Fruit fly (Drosophila melanogaster): ENCODE data around the gene SsRbeta.

Gene SsRbeta

DNA sequence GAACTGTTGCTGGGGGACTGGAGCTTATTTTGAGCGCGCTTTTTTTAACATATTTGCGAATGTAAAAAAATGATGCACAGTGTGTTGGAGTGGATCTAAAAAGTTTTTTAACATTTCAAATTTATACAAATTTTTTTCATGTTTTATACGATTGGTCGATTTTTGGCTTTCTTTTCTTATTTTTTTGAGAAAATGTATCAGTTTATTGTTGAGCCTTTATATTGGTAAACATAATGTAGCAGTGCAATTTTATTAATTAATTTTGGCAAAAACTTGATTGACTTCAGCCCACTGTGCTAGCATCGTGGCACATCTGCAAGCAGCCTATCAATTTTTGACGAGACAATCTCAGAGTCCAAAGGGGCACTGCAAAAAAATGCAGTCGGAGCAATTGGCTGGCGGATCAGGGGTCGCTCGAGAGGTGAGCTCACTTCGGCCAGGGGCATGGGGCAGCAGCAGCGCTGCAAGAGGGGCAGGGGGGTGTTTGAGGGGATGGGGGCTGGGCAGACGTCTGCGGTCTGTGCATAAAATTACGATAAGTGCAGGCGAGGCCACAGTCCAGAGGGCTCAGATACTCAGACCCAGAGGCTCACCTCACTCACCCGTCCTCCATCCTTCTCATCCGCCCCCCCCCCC lies 46.3 kb downstream of the SsRbeta start (continued):
- TF ChIP-seq Blimp-1 (GFP tag; optimal IDR thresholded peaks at IDR 0.05): peak; percentile 54
- TF ChIP-seq Eip93F (GFP tag; optimal IDR thresholded peaks at IDR 0.05): no peak
- TF ChIP-seq CG6808 (GFP tag; optimal IDR thresholded peaks at IDR 0.05): peak; percentile 82
- peak; percentile 80 for TF ChIP-seq cyc (GFP tag; optimal IDR thresholded peaks at IDR 0.05)
- TF ChIP-seq fd59A (GFP tag; optimal IDR thresholded peaks at IDR 0.05): peak; percentile 74
- TF ChIP-seq CG8632 (GFP tag; optimal IDR thresholded peaks at IDR 0.05): peak; percentile 87
- TF ChIP-seq Met (GFP tag; optimal IDR thresholded peaks at IDR 0.05): peak; percentile 90
- peak; percentile 76 to 84 for TF ChIP-seq ss (GFP tag; optimal IDR thresholded peaks at IDR 0.05)
- TF ChIP-seq net (GFP tag; optimal IDR thresholded peaks at IDR 0.05): peak; percentile 86
- peak; percentile 13 for TF ChIP-seq CG6854 (GFP tag; optimal IDR thresholded peaks at IDR 0.05)
- TF ChIP-seq spab (GFP tag; optimal IDR thresholded peaks at IDR 0.05): peak; percentile 69
- TF ChIP-seq CG11762 (GFP tag; optimal IDR thresholded peaks at IDR 0.05; ENCODE audit: insufficient read depth): peak; percentile 67
- peak; percentile 12 for TF ChIP-seq CG4318 (GFP tag; optimal IDR thresholded peaks at IDR 0.05)
- peak; percentile 52 for TF ChIP-seq fd85E (GFP tag; optimal IDR thresholded peaks at IDR 0.05)
- peak; percentile 77 for TF ChIP-seq dsx (GFP tag; optimal IDR thresholded peaks at IDR 0.05; ENCODE audit: poor library complexity, severe bottlenecking)
- peak; percentile 86 for TF ChIP-seq CG6792 (GFP tag; optimal IDR thresholded peaks at IDR 0.05)
- TF ChIP-seq CG1621 (tag; optimal IDR thresholded peaks at IDR 0.05): peak; percentile 60
- peak; percentile 98 for TF ChIP-seq Eip78C (GFP tag)
- peak; percentile 73 for TF ChIP-seq Ets21C (GFP tag; optimal IDR thresholded peaks at IDR 0.05)
- peak; percentile 57 for TF ChIP-seq Lpt (GFP tag; optimal IDR thresholded peaks at IDR 0.05)
- peak; percentile 70 for TF ChIP-seq CG9139 (GFP tag; optimal IDR thresholded peaks at IDR 0.05)
- peak; percentile 76 for TF ChIP-seq lz (GFP tag; optimal IDR thresholded peaks at IDR 0.05)
- peak; percentile 75 for TF ChIP-seq CG11902 (GFP tag; optimal IDR thresholded peaks at IDR 0.05)
- peak; percentile 6 for TF ChIP-seq CG6276 (GFP tag; optimal IDR thresholded peaks at IDR 0.05)
- TF ChIP-seq Hr38 (GFP tag; optimal IDR thresholded peaks at IDR 0.05): no peak
- TF ChIP-seq CG3919 (GFP tag; optimal IDR thresholded peaks at IDR 0.05): peak; percentile 84
- TF ChIP-seq OdsH (GFP tag; optimal IDR thresholded peaks at IDR 0.05): peak; percentile 80
- TF ChIP-seq Eip75B (GFP tag; optimal IDR thresholded peaks at IDR 0.05): peak; percentile 87
- peak; percentile 80 for TF ChIP-seq acj6 (GFP tag; optimal IDR thresholded peaks at IDR 0.05)
- peak; percentile 65; the same call in 2 of the 3 replicates for TF ChIP-seq CG8119 (GFP tag; IDR thresholded peaks at IDR 0.05)
- peak; percentile 85 for TF ChIP-seq Smox (GFP tag; optimal IDR thresholded peaks at IDR 0.05)
- TF ChIP-seq CG15336 (GFP tag; IDR thresholded peaks at IDR 0.05): peak; percentile 58
- peak; percentile 85 for TF ChIP-seq CG6163 (GFP tag; IDR thresholded peaks at IDR 0.05)
- TF ChIP-seq CG34406 (GFP tag; optimal IDR thresholded peaks at IDR 0.05): peak; percentile 85
- peak; percentile 84 for TF ChIP-seq CG10669 (GFP tag; optimal IDR thresholded peaks at IDR 0.05)
- TF ChIP-seq Gug (GFP tag; IDR thresholded peaks at IDR 0.05): peak; percentile 41

DNA sequence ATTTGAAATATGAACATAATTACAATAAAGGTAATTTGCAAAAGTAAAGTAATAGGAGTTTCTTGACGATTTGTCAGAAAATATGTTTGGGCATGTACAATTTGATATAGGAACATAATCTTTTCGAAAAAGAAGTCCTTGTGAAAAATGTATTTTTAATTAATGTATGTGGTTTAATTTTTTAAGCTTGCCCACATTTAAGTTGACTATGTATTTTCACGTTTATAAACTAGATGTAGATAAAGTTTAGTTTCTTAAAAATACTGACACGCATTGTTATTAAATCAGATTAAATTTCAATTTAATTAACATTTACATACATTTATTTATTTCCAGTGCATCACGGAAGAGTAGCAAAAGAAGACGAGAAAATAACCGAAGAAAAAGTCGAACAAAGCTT lies 47.1 kb downstream of the SsRbeta start:
- no peak for TF ChIP-seq CG11294 (GFP tag; IDR thresholded peaks at IDR 0.05)
- TF ChIP-seq ss (GFP tag; optimal IDR thresholded peaks at IDR 0.05): peak in 1 of 2 experiments; percentile 68
- peak; percentile 77 for TF ChIP-seq topi (GFP tag; optimal IDR thresholded peaks at IDR 0.05)
- peak; percentile 31 for TF ChIP-seq Ets21C (GFP tag; optimal IDR thresholded peaks at IDR 0.05)
- TF ChIP-seq Met (GFP tag; optimal IDR thresholded peaks at IDR 0.05): peak; percentile 78
- no peak for TF ChIP-seq CG6276 (GFP tag; optimal IDR thresholded peaks at IDR 0.05)
- TF ChIP-seq Blimp-1 (GFP tag; optimal IDR thresholded peaks at IDR 0.05): no peak
- TF ChIP-seq CG6792 (GFP tag; optimal IDR thresholded peaks at IDR 0.05): peak; percentile 58
- TF ChIP-seq dsx (GFP tag; optimal IDR thresholded peaks at IDR 0.05; ENCODE audit: poor library complexity, severe bottlenecking): peak; percentile 79
- TF ChIP-seq Ets96B (tag; optimal IDR thresholded peaks at IDR 0.05): peak; percentile 82
- TF ChIP-seq pdm3 (GFP tag; optimal IDR thresholded peaks at IDR 0.05): peak; percentile 66
- TF ChIP-seq salr (GFP tag; optimal IDR thresholded peaks at IDR 0.05): peak; percentile 33 to 58
- TF ChIP-seq fkh (GFP tag; optimal IDR thresholded peaks at IDR 0.05): no peak
- peak; percentile 36 for TF ChIP-seq vri (GFP tag; optimal IDR thresholded peaks at IDR 0.05)
- peak; percentile 26 for TF ChIP-seq CG32006 (GFP tag; optimal IDR thresholded peaks at IDR 0.05)
- peak; percentile 86 for TF ChIP-seq svp (GFP tag)
- TF ChIP-seq CG10669 (GFP tag; optimal IDR thresholded peaks at IDR 0.05): peak; percentile 71
- peak; percentile 58 for TF ChIP-seq CG3919 (GFP tag; optimal IDR thresholded peaks at IDR 0.05)
- TF ChIP-seq achi (GFP tag; optimal IDR thresholded peaks at IDR 0.05): peak; percentile 49
- TF ChIP-seq acj6 (GFP tag; optimal IDR thresholded peaks at IDR 0.05): peak; percentile 72
- peak; percentile 60 for TF ChIP-seq Sox102F (GFP tag; optimal IDR thresholded peaks at IDR 0.05)
- TF ChIP-seq CG9139 (GFP tag; optimal IDR thresholded peaks at IDR 0.05): peak; percentile 46
- peak; percentile 79 for TF ChIP-seq CG3032 (tag; optimal IDR thresholded peaks at IDR 0.05)
- TF ChIP-seq OdsH (GFP tag; optimal IDR thresholded peaks at IDR 0.05): peak; percentile 67
- peak; percentile 61 for TF ChIP-seq cyc (GFP tag; optimal IDR thresholded peaks at IDR 0.05)
- peak; percentile 76 for TF ChIP-seq spab (GFP tag; optimal IDR thresholded peaks at IDR 0.05)
- no peak for TF ChIP-seq CG4318 (GFP tag; optimal IDR thresholded peaks at IDR 0.05)

Measured in whole organism, prepupa.